Worm (Caenorhabditis elegans): ENCODE measurements around the gene clec-184.

The clec-184 gene

DNA sequence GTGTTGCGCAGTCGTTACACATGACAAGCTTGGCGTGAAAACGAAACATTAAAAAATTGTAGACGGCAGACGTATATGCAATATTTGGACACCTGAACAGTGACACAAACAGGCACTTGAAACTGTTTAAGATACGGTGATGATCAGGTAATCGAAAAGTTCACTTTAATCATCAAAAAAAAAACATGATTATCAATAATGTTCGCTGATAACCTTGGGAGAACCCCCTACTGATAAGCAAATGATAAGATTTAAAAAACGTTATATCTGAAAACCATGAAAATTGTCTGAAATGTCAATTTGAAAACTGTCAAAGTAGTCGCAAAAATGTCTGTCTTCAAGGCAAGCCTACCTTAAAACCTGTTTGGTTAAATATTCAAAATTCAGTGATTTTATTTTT, 32.5 kb upstream of the clec-184 start:
- TF ChIP-seq elt-2 (tag; optimal IDR thresholded peaks at IDR 0.05): peak; percentile 96
- TF ChIP-seq tbx-7 (tag; optimal IDR thresholded peaks at IDR 0.05): no peak

DNA sequence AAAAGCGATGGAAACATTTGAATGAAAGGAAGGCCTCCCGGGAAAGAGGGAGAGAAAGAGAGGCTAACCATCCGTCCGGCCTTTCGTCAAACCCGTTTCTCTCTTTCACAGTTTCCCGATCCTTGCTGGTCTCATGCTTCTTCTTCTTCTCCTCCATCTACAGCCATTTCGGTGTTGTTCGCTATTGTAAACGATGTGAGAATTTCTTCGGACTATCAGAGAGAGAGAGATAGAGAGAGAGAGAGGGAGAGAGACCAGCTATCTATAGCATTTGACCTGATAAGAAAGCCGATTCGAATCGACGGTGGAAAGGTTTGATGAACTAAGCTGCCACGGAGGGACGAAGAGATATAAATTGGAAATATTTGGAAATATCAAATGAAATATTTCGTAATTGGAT, 29.0 kb upstream of the clec-184 start:
- TF ChIP-seq madf-2 (tag; optimal IDR thresholded peaks at IDR 0.05) (no peak), ama-1 (optimal IDR thresholded peaks at IDR 0.05) (no peak), C08G9.2 (tag; optimal IDR thresholded peaks at IDR 0.05) (no peak), ceh-6 (GFP tag; optimal IDR thresholded peaks at IDR 0.05) (no peak), rnt-1 (tag; optimal IDR thresholded peaks at IDR 0.05) (no peak), pha-2 (tag; optimal IDR thresholded peaks at IDR 0.05) (no peak), hlh-6 (tag; optimal IDR thresholded peaks at IDR 0.05) (no peak), zip-5 (tag; optimal IDR thresholded peaks at IDR 0.05) (no peak), nfya-1 (tag; optimal IDR thresholded peaks at IDR 0.05) (no peak), ref-2 (tag; optimal IDR thresholded peaks at IDR 0.05) (no peak), tbx-7 (tag; optimal IDR thresholded peaks at IDR 0.05) (no peak), ceh-31 (tag; optimal IDR thresholded peaks at IDR 0.05) (no peak), fax-1 (tag; optimal IDR thresholded peaks at IDR 0.05) (no peak), Y22D7AL.16 (tag; optimal IDR thresholded peaks at IDR 0.05) (no peak), fkh-10 (GFP tag; optimal IDR thresholded peaks at IDR 0.05) (no peak)

DNA sequence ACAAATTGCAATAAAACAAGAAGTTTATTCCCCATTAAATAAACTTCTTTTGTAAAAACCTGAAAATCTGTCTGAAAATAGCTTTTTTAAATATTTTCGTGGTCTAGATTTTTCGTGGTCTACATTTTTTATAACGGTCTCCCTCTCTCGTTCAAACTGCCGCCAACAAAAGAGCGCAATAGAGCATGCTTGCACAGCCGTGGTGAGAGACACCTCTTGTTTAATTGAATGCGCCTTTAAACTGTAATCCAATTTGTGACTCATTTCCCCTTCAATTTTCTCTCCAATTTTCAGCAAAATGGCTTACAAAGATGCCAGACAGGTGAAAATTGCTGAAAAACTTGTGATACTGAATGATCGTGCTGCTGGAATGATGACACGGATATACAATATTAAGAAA, 28.3 kb upstream of the clec-184 start, which contains the start of gene gex-3:
Gene gex-3, plus strand, starts transcription at position 295 of the 400 bp plus-strand sequence.
- TF ChIP-seq K09A11.1 (tag; optimal IDR thresholded peaks at IDR 0.05; ENCODE audit: insufficient read depth) (no peak), ceh-34 (tag; optimal IDR thresholded peaks at IDR 0.05) (peak; percentile 9), ceh-24 (tag; optimal IDR thresholded peaks at IDR 0.05) (no peak), rnt-1 (tag; optimal IDR thresholded peaks at IDR 0.05) (peak; percentile 19), eyg-1 (tag; optimal IDR thresholded peaks at IDR 0.05) (no peak), ttx-3 (tag; optimal IDR thresholded peaks at IDR 0.05) (no peak), elt-2 (tag; optimal IDR thresholded peaks at IDR 0.05) (no peak), lim-6 (tag; optimal IDR thresholded peaks at IDR 0.05) (no peak), F13H6.1 (tag; optimal IDR thresholded peaks at IDR 0.05) (no peak), ceh-2 (tag; optimal IDR thresholded peaks at IDR 0.05) (peak; percentile 33), sox-4 (tag; optimal IDR thresholded peaks at IDR 0.05) (no peak), fkh-10 (GFP tag; optimal IDR thresholded peaks at IDR 0.05) (no peak), ceh-22 (tag; optimal IDR thresholded peaks at IDR 0.05) (no peak), unc-3 (GFP tag; conservative IDR thresholded peaks at IDR 0.05) (no peak), unc-3 (tag; optimal IDR thresholded peaks at IDR 0.05) (peak; percentile 6), ceh-30 (tag; optimal IDR thresholded peaks at IDR 0.05) (no peak), tbx-2 (tag; optimal IDR thresholded peaks at IDR 0.05) (peak; percentile 34), unc-55 (GFP tag; optimal IDR thresholded peaks at IDR 0.05) (peak; percentile 58), K02D7.2 (tag; optimal IDR thresholded peaks at IDR 0.05) (no peak), sox-2 (GFP tag; IDR thresholded peaks at IDR 0.05) (no peak), ceh-31 (tag; optimal IDR thresholded peaks at IDR 0.05) (peak; percentile 81), lin-11 (tag; optimal IDR thresholded peaks at IDR 0.05) (no peak), nfya-1 (tag; optimal IDR thresholded peaks at IDR 0.05) (peak; percentile 61), T23F11.4 (GFP tag; optimal IDR thresholded peaks at IDR 0.05) (no peak), ref-2 (tag; optimal IDR thresholded peaks at IDR 0.05) (peak; percentile 32), ceh-18 (tag; optimal IDR thresholded peaks at IDR 0.05) (peak; percentile 47), hlh-30 (tag; optimal IDR thresholded peaks at IDR 0.05; ENCODE audit: insufficient read depth) (peak; percentile 32), unc-42 (tag; optimal IDR thresholded peaks at IDR 0.05) (peak; percentile 100)

DNA sequence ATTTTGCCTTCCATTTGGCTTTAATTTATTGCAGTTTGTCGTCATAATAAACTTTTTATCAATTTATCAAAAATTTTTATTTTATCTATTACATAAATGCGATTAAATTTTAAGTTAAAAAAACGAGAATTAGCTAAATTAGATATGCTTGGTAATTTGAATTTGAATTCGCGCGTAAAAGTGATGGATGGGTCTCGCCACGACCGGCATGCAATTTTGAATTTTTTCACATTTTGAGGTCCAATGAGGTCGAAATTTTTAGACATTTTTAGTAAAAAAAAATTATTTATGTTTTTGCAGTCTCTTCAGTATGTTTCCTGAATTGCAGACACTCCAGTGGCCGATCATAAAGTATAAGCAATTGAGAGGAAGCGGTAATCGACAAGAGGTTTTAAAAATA, 23.8 kb upstream of the clec-184 start, which contains the start of gene dsb-1:
Gene dsb-1, plus strand, starts transcription at position 301 of the 400 bp plus-strand sequence.
- TF ChIP-seq ama-1 (optimal IDR thresholded peaks at IDR 0.05) (no peak), unc-3 (GFP tag; conservative IDR thresholded peaks at IDR 0.05) (no peak), unc-3 (tag; optimal IDR thresholded peaks at IDR 0.05) (no peak), hlh-13 (GFP tag; optimal IDR thresholded peaks at IDR 0.05) (no peak), ceh-6 (GFP tag; optimal IDR thresholded peaks at IDR 0.05) (no peak), elt-2 (tag; optimal IDR thresholded peaks at IDR 0.05) (no peak), ztf-16 (tag; optimal IDR thresholded peaks at IDR 0.05) (no peak), hlh-8 (tag; optimal IDR thresholded peaks at IDR 0.05) (no peak)
